Fruit fly (Drosophila melanogaster): ENCODE measurements around the gene PolrMT.

PolrMT gene

DNA sequence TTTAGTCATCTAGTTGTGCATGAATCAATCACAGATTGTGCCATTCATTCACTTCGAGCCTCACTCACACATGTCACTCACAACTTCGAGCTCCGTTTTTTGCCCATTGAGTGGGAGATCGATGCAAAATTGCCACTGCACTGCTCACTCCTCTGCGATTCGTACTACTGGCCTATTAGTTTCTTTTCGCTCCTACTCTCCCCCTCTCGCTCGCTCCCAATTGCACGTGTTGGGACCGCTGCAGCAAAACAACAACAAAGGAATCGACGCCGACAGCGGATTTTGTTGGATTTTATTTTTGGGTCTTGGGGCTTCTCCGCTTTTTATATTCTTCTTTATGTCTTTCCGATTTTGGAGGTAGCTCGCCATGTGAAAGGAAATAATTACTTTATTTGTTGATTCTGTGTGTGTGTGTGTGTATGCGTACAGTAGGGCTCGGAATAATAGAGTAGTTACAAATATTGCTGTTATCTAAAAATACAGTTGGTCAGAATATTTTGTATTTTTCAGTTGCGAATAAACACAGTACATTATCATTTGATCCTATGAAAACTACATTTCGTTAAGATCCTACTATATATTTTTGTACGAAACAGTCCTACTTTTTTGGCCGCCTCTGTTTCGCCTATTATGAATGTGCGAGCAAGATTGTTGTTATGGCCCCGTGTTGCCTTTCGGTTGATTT, 33.9 kb downstream of the PolrMT start (continued):
- TF ChIP-seq gfzf (GFP tag; optimal IDR thresholded peaks at IDR 0.05), result no peak
- peak; percentile 58 for TF ChIP-seq CG3065 (GFP tag; optimal IDR thresholded peaks at IDR 0.05)
- TF ChIP-seq tgo (GFP tag; IDR thresholded peaks at IDR 0.05), result peak; percentile 68; the same call in 2 of the 3 replicates
- TF ChIP-seq Neu2 (GFP tag; optimal IDR thresholded peaks at IDR 0.05; ENCODE audit: borderline replicate concordance), result no peak
- TF ChIP-seq CG1792 (GFP tag; optimal IDR thresholded peaks at IDR 0.05), result peak; percentile 49
- TF ChIP-seq unpg (GFP tag; optimal IDR thresholded peaks at IDR 0.05), result peak; percentile 92
- TF ChIP-seq mirr (GFP tag; optimal IDR thresholded peaks at IDR 0.05), result no peak
- TF ChIP-seq Abd-B (GFP tag; optimal IDR thresholded peaks at IDR 0.05), result peak; percentile 76
- peak; percentile 43 for TF ChIP-seq tx (GFP tag; optimal IDR thresholded peaks at IDR 0.05)
- TF ChIP-seq p53 (GFP tag; optimal IDR thresholded peaks at IDR 0.05), result peak; percentile 69
- TF ChIP-seq Optix (GFP tag; IDR thresholded peaks at IDR 0.05), result 0 out of 3 replicates have a peak, but pooled peaks have one; percentile 35
- no peak for TF ChIP-seq Dip2 (GFP tag; IDR thresholded peaks at IDR 0.05)
- TF ChIP-seq Hr51 (GFP tag; optimal IDR thresholded peaks at IDR 0.05), result peak; percentile 10 to 84
- TF ChIP-seq fd102C (GFP tag; optimal IDR thresholded peaks at IDR 0.05), result no peak
- TF ChIP-seq CG9727 (GFP tag; optimal IDR thresholded peaks at IDR 0.05), result peak; percentile 80
- peak; percentile 60; the same call in 1 of the 3 replicates for TF ChIP-seq Mrtf (GFP tag; IDR thresholded peaks at IDR 0.05)
- no peak for TF ChIP-seq CG17912 (GFP tag; optimal IDR thresholded peaks at IDR 0.05)
- TF ChIP-seq twi (tag; optimal IDR thresholded peaks at IDR 0.05), result peak; percentile 74
- TF ChIP-seq slbo (GFP tag; IDR thresholded peaks at IDR 0.05), result peak; percentile 66
- TF ChIP-seq CG18599 (GFP tag; optimal IDR thresholded peaks at IDR 0.05), result peak; percentile 84
- peak; percentile 83 for TF ChIP-seq CG3407 (GFP tag; optimal IDR thresholded peaks at IDR 0.05)
- no peak for TF ChIP-seq tll (GFP tag; optimal IDR thresholded peaks at IDR 0.05)
- peak; percentile 64 for TF ChIP-seq odd (GFP tag; optimal IDR thresholded peaks at IDR 0.05)
- peak; percentile 71 for TF ChIP-seq wor (GFP tag; IDR thresholded peaks at IDR 0.05)
- peak; percentile 54; the same call in 1 of the 2 replicates for TF ChIP-seq sim (GFP tag; IDR thresholded peaks at IDR 0.05)
- TF ChIP-seq zfh2 (GFP tag; optimal IDR thresholded peaks at IDR 0.05), result peak; percentile 6
- TF ChIP-seq CG30403 (GFP tag; optimal IDR thresholded peaks at IDR 0.05), result peak; percentile 82
- TF ChIP-seq CG8089 (GFP tag; optimal IDR thresholded peaks at IDR 0.05), result peak; percentile 60
- peak; percentile 0 for TF ChIP-seq exex (tag; optimal IDR thresholded peaks at IDR 0.05)
- TF ChIP-seq ATbp (GFP tag; optimal IDR thresholded peaks at IDR 0.05), result peak; percentile 88
- peak; percentile 89 for TF ChIP-seq zfh1 (GFP tag; IDR thresholded peaks at IDR 0.05)
- TF ChIP-seq CG12155 (GFP tag; optimal IDR thresholded peaks at IDR 0.05), result peak; percentile 62
- TF ChIP-seq CG33557 (GFP tag; optimal IDR thresholded peaks at IDR 0.05), result peak; percentile 71
- peak; percentile 81 for TF ChIP-seq CG13424 (tag; optimal IDR thresholded peaks at IDR 0.05)
- no peak for TF ChIP-seq mld (GFP tag; IDR thresholded peaks at IDR 0.05; ENCODE audit: partially characterized antibody)
- TF ChIP-seq Sox100B (GFP tag; optimal IDR thresholded peaks at IDR 0.05), result peak; percentile 79
- TF ChIP-seq CG11695 (GFP tag; IDR thresholded peaks at IDR 0.05), result peak; percentile 76
- peak; percentile 66 for TF ChIP-seq her (GFP tag; optimal IDR thresholded peaks at IDR 0.05)
- TF ChIP-seq Elba2 (GFP tag; optimal IDR thresholded peaks at IDR 0.05), result peak; percentile 69
- TF ChIP-seq Ada2b (GFP tag; IDR thresholded peaks at IDR 0.05), result peak; percentile 71
- no peak for TF ChIP-seq lov (optimal IDR thresholded peaks at IDR 0.05)
- TF ChIP-seq lov (GFP tag; IDR thresholded peaks at IDR 0.05), result peak; percentile 74; the same call in 1 of the 3 replicates
- TF ChIP-seq CG8388 (GFP tag; optimal IDR thresholded peaks at IDR 0.05), result peak; percentile 89
- peak; percentile 88 for TF ChIP-seq oc (tag; optimal IDR thresholded peaks at IDR 0.05)
- no peak for TF ChIP-seq CG15479 (GFP tag; optimal IDR thresholded peaks at IDR 0.05)
- peak; percentile 48 for TF ChIP-seq CG9817 (tag; optimal IDR thresholded peaks at IDR 0.05)
- TF ChIP-seq Deaf1 (tag; optimal IDR thresholded peaks at IDR 0.05), result peak; percentile 58
- peak; percentile 75 for TF ChIP-seq run (tag; optimal IDR thresholded peaks at IDR 0.05)
- TF ChIP-seq fru (optimal IDR thresholded peaks at IDR 0.05), result no peak
